Fruit fly (Drosophila melanogaster) whole organism, embryonic: ENCODE data around the gene CG7556.

Experiments
- C15 ChIP-seq: fragments of 200-800 bp; sonication (Bioruptor generic); IDR thresholded peaks from 3 replicates; pipeline ENCODE4 v1.3.6; 2022; ENCODE audit warnings: missing biosample characterization, missing genetic modification characterization
- CG10147 ChIP-seq: fragments of 200-800 bp; sonication (Bioruptor generic); optimal IDR thresholded peaks from 2 replicates; lab custom pipeline; 2019; ENCODE audit warnings: missing biosample characterization, mild to moderate bottlenecking, missing genetic modification characterization, moderate library complexity
- CG10366 ChIP-seq: fragments of 200-800 bp; sonication (Bioruptor generic); IDR thresholded peaks from 2 replicates; pipeline ENCODE4 v1.3.6; 2022; ENCODE audit warnings: missing biosample characterization, missing genetic modification characterization
- CG11695 ChIP-seq: fragments of 200-800 bp; sonication (Bioruptor generic); IDR thresholded peaks from 3 replicates; pipeline ENCODE4 v1.3.6; 2022; ENCODE audit warnings: missing biosample characterization, missing genetic modification characterization
- CG12104 ChIP-seq: fragments of 200-800 bp; sonication (Bioruptor generic); optimal IDR thresholded peaks from 3 replicates; lab custom pipeline; 2016; ENCODE audit warnings: missing biosample characterization, missing genetic modification characterization
- CG14014 ChIP-seq: fragments of 200-800 bp; sonication (Bioruptor generic); IDR thresholded peaks from 2 replicates; pipeline ENCODE4 v1.3.6; 2022; ENCODE audit warnings: missing biosample characterization, missing genetic modification characterization
- CG14710 ChIP-seq: fragments of 200-800 bp; sonication (Bioruptor generic); optimal IDR thresholded peaks from 3 replicates; lab custom pipeline; 2019; ENCODE audit warnings: missing biosample characterization, mild to moderate bottlenecking, missing genetic modification characterization, moderate library complexity
- CG1602 ChIP-seq: fragments of 200-800 bp; sonication (Bioruptor generic); optimal IDR thresholded peaks from 3 replicates; lab custom pipeline; 2016; ENCODE audit warnings: missing biosample characterization, missing genetic modification characterization
- CG17912 ChIP-seq: fragments of 200-800 bp; sonication (Bioruptor generic); optimal IDR thresholded peaks from 2 replicates; lab custom pipeline; 2018; ENCODE audit warnings: missing biosample characterization, mild to moderate bottlenecking, missing genetic modification characterization
- CG30020 ChIP-seq: fragments of 200-800 bp; optimal IDR thresholded peaks from 2 replicates; lab custom pipeline; 2019; ENCODE audit warnings: missing biosample characterization, mild to moderate bottlenecking, missing genetic modification characterization, moderate library complexity
- CG31365 ChIP-seq: fragments of 200-800 bp; sonication (Bioruptor generic); optimal IDR thresholded peaks from 2 replicates; lab custom pipeline; 2018; ENCODE audit warnings: missing biosample characterization, mild to moderate bottlenecking, missing genetic modification characterization
- CG3407 ChIP-seq: fragments of 200-800 bp; sonication (Bioruptor generic); optimal IDR thresholded peaks from 2 replicates; lab custom pipeline; 2018; ENCODE audit warnings: missing biosample characterization, mild to moderate bottlenecking, missing genetic modification characterization
- CG4282 ChIP-seq: fragments of 200-800 bp; sonication (Bioruptor generic); optimal IDR thresholded peaks from 2 replicates; lab custom pipeline; 2016; ENCODE audit warnings: missing biosample characterization, missing genetic modification characterization
- CG4328 ChIP-seq: fragments of 200-800 bp; sonication (Bioruptor generic); optimal IDR thresholded peaks from 3 replicates; lab custom pipeline; 2017; ENCODE audit warnings: missing biosample characterization, missing genetic modification reagents, missing genetic modification characterization
- CG4854 ChIP-seq: fragments of 200-800 bp; sonication (Bioruptor generic); optimal IDR thresholded peaks from 2 replicates; lab custom pipeline; 2016; ENCODE audit warnings: missing biosample characterization, missing genetic modification characterization, inconsistent platforms
- CG6175 ChIP-seq: fragments of 200-800 bp; sonication (Bioruptor generic); IDR thresholded peaks from 3 replicates; pipeline ENCODE4 v1.3.6; 2022; ENCODE audit warnings: missing biosample characterization, missing genetic modification characterization
- CG6683 ChIP-seq: fragments of 200-800 bp; sonication (Bioruptor generic); optimal IDR thresholded peaks from 2 replicates; lab custom pipeline; 2017; ENCODE audit warnings: missing biosample characterization, mild to moderate bottlenecking, missing genetic modification characterization, missing genetic modification reagents
- CG7357 ChIP-seq: fragments of 200-800 bp; sonication (Bioruptor generic); IDR thresholded peaks from 3 replicates; pipeline ENCODE4 v1.3.6; 2022; ENCODE audit warnings: missing biosample characterization, missing genetic modification characterization
- CG7372 ChIP-seq: fragments of 200-800 bp; sonication (Bioruptor generic); IDR thresholded peaks from 2 replicates; pipeline ENCODE4 v1.3.6; 2022; ENCODE audit warnings: missing biosample characterization, missing genetic modification characterization
- CG8281 ChIP-seq: fragments of 200-800 bp; sonication (Bioruptor generic); optimal IDR thresholded peaks from 2 replicates; lab custom pipeline; 2018; ENCODE audit warnings: missing biosample characterization, mild to moderate bottlenecking, missing genetic modification characterization, moderate library complexity
- CG9727 ChIP-seq: fragments of 200-800 bp; sonication (Bioruptor generic); optimal IDR thresholded peaks from 3 replicates; lab custom pipeline; 2017; ENCODE audit warnings: missing biosample characterization, mild to moderate bottlenecking, missing genetic modification characterization
- Chrac-16 ChIP-seq: fragments of 200-800 bp; sonication (Bioruptor generic); optimal IDR thresholded peaks from 3 replicates; lab custom pipeline; 2016; ENCODE audit warnings: missing biosample characterization, missing genetic modification characterization
- Dip3 ChIP-seq: fragments of 200-800 bp; sonication (Bioruptor generic); optimal IDR thresholded peaks from 3 replicates; lab custom pipeline; 2016; ENCODE audit warnings: missing biosample characterization, missing genetic modification characterization
- Dp ChIP-seq: fragments of 200-800 bp; sonication (Bioruptor generic); optimal IDR thresholded peaks from 2 replicates; lab custom pipeline; 2018; ENCODE audit warnings: missing biosample characterization, mild to moderate bottlenecking, missing genetic modification characterization, moderate library complexity
- E2f1 ChIP-seq: fragments of 200-800 bp; sonication (Bioruptor generic); IDR thresholded peaks from 2 replicates; pipeline ENCODE4 v1.3.6; 2022; ENCODE audit warnings: missing biosample characterization, missing genetic modification characterization
- E2f2 ChIP-seq: fragments of 200-800 bp; sonication (Bioruptor generic); IDR thresholded peaks from 2 replicates; pipeline ENCODE4 v1.3.6; 2022; ENCODE audit warnings: missing biosample characterization, missing genetic modification characterization
- Elba2 ChIP-seq: fragments of 200-800 bp; sonication (Bioruptor generic); optimal IDR thresholded peaks from 3 replicates; lab custom pipeline; 2016; ENCODE audit warnings: missing biosample characterization, missing genetic modification characterization
- Fer1 ChIP-seq: fragments of 200-800 bp; sonication (Bioruptor generic); optimal IDR thresholded peaks from 2 replicates; lab custom pipeline; 2017; ENCODE audit warnings: missing biosample characterization, mild to moderate bottlenecking, missing genetic modification characterization
- H15 ChIP-seq: fragments of 200-800 bp; sonication (Bioruptor generic); IDR thresholded peaks from 3 replicates; pipeline ENCODE4 v1.3.6; 2022; ENCODE audit warnings: missing biosample characterization, missing genetic modification characterization
- HHEX ChIP-seq: fragments of 200-800 bp; sonication (Bioruptor generic); optimal IDR thresholded peaks from 3 replicates; lab custom pipeline; 2017; ENCODE audit warnings: missing biosample characterization, mild to moderate bottlenecking, missing genetic modification characterization, missing genetic modification reagents
- HLH54F ChIP-seq: fragments of 200-800 bp; sonication (Bioruptor generic); optimal IDR thresholded peaks from 3 replicates; lab custom pipeline; 2016; ENCODE audit warnings: missing biosample characterization, missing genetic modification characterization
- Hmx ChIP-seq: fragments of 200-800 bp; sonication (Bioruptor generic); optimal IDR thresholded peaks from 2 replicates; lab custom pipeline; 2016; ENCODE audit warnings: missing biosample characterization, missing genetic modification characterization
- Hr39 ChIP-seq: fragments of >200 bp; optimal IDR thresholded peaks from 2 replicates; lab custom pipeline; 2017
- Jarid2 ChIP-seq: fragments of 200-800 bp; sonication (Bioruptor generic); optimal IDR thresholded peaks from 3 replicates; lab custom pipeline; 2017; ENCODE audit warnings: mild to moderate bottlenecking, missing biosample characterization, missing genetic modification reagents, missing genetic modification characterization
- Lpt ChIP-seq: fragments of >200 bp; optimal IDR thresholded peaks from 2 replicates; lab custom pipeline; 2018; ENCODE audit warnings: missing biosample characterization, missing genetic modification characterization
- NK7.1 ChIP-seq: fragments of 200-800 bp; sonication (Bioruptor generic); optimal IDR thresholded peaks from 3 replicates; lab custom pipeline; 2016; ENCODE audit warnings: missing biosample characterization, missing genetic modification characterization
- Oaz ChIP-seq: fragments of 200-800 bp; sonication (Bioruptor generic); IDR thresholded peaks from 2 replicates; pipeline ENCODE4 v1.3.6; 2022; ENCODE audit warnings: missing biosample characterization, missing genetic modification characterization
- Pdp1 ChIP-seq, 2 experiments: fragments of 200-800 bp; sonication (Bioruptor generic); optimal IDR thresholded peaks; 3 replicates each; lab custom pipeline; 2016; ENCODE audit warnings: missing biosample characterization in 2 of 2, missing genetic modification characterization in 2 of 2, mild to moderate bottlenecking in 1 of 2, moderate library complexity in 1 of 2
- Poxn ChIP-seq: fragments of 200-800 bp; sonication (Bioruptor generic); IDR thresholded peaks from 2 replicates; pipeline ENCODE4 v1.3.6; 2022; ENCODE audit warnings: missing biosample characterization, missing genetic modification characterization
- Sox102F ChIP-seq: fragments of 200-800 bp; sonication (Bioruptor generic); optimal IDR thresholded peaks from 2 replicates; lab custom pipeline; 2018; ENCODE audit warnings: missing biosample characterization, mild to moderate bottlenecking, missing genetic modification characterization, moderate library complexity
- ac ChIP-seq: fragments of 200-800 bp; sonication (Bioruptor generic); optimal IDR thresholded peaks from 3 replicates; lab custom pipeline; 2017; ENCODE audit warnings: missing biosample characterization, mild to moderate bottlenecking, missing genetic modification characterization
- ci ChIP-seq: fragments of 200-800 bp; sonication (Bioruptor generic); IDR thresholded peaks from 3 replicates; pipeline ENCODE4 v1.3.6; 2022; ENCODE audit warnings: missing biosample characterization, missing genetic modification characterization
- croc ChIP-seq: fragments of 200-800 bp; sonication (Bioruptor generic); conservative IDR thresholded peaks from 3 replicates; pipeline ENCODE4 v1.3.6; 2022; ENCODE audit warnings: missing biosample characterization, missing genetic modification characterization
- crol ChIP-seq: fragments of 200-800 bp; sonication (Bioruptor generic); IDR thresholded peaks from 2 replicates; pipeline ENCODE4 v1.3.6; 2022; ENCODE audit warnings: missing biosample characterization, missing genetic modification characterization
- dimm ChIP-seq: fragments of 200-800 bp; sonication (Bioruptor generic); IDR thresholded peaks from 2 replicates; pipeline ENCODE4 v1.3.6; 2022; ENCODE audit warnings: missing biosample characterization, missing genetic modification characterization
- kah ChIP-seq: fragments of 200-800 bp; sonication (Bioruptor generic); optimal IDR thresholded peaks from 2 replicates; lab custom pipeline; 2018; ENCODE audit warnings: missing biosample characterization, mild to moderate bottlenecking, missing genetic modification characterization
- knrl ChIP-seq: fragments of 200-800 bp; sonication (Bioruptor generic); IDR thresholded peaks from 3 replicates; pipeline ENCODE4 v1.3.6; 2022; ENCODE audit warnings: missing biosample characterization, missing genetic modification characterization; ENCODE audit not compliant: partially characterized antibody
- ttk ChIP-seq: fragments of 200-800 bp; sonication (Bioruptor generic); IDR thresholded peaks from 2 replicates; pipeline ENCODE4 v2.1.2; 2022; ENCODE audit warnings: missing biosample characterization, missing genetic modification characterization
- vvl ChIP-seq: fragments of 200-800 bp; sonication (Bioruptor generic); IDR thresholded peaks from 2 replicates; pipeline ENCODE4 v1.3.6; 2022; ENCODE audit warnings: missing biosample characterization, missing genetic modification characterization
- wek ChIP-seq: fragments of 200-800 bp; sonication (Bioruptor generic); optimal IDR thresholded peaks from 3 replicates; lab custom pipeline; 2018; ENCODE audit warnings: missing biosample characterization, mild to moderate bottlenecking, missing genetic modification characterization, moderate library complexity
- wor ChIP-seq: fragments of 200-800 bp; sonication (Bioruptor generic); IDR thresholded peaks from 2 replicates; pipeline ENCODE4 v1.3.6; 2022; ENCODE audit warnings: missing biosample characterization, missing genetic modification characterization

CG7556 gene

dm6 chrX:19166152-19166935 is 13.3 kb downstream of the CG7556 start (continued):
- TF ChIP-seq CG14710 (tag; lab: Kevin White, UChicago): peak; percentile 8
- no peak for TF ChIP-seq crol
- no peak for TF ChIP-seq ttk (GFP tag; lab: Robert Waterston, UW)
- TF ChIP-seq H15 (GFP tag; lab: Robert Waterston, UW): 0 out of 3 replicates have a peak, but pooled peaks have one; percentile 42
- no peak for TF ChIP-seq E2f1 (GFP tag; lab: Robert Waterston, UW)
- no peak for TF ChIP-seq Hr39 (lab: Kevin White, UChicago)
- no peak for TF ChIP-seq CG1602 (GFP tag; lab: Kevin White, UChicago)
- TF ChIP-seq CG30020 (tag; lab: Kevin White, UChicago): no peak
- TF ChIP-seq Poxn (GFP tag; lab: Robert Waterston, UW): no peak
- TF ChIP-seq CG10147 (GFP tag; lab: Kevin White, UChicago): no peak
- no peak for TF ChIP-seq Jarid2 (GFP tag; lab: Kevin White, UChicago)
- no peak for TF ChIP-seq wek (GFP tag; lab: Kevin White, UChicago)
- no peak for TF ChIP-seq CG4854
- no peak for TF ChIP-seq ci (GFP tag; lab: Robert Waterston, UW)
- no peak for TF ChIP-seq CG14014 (GFP tag; lab: Robert Waterston, UW)
- peak; percentile 37 for TF ChIP-seq HHEX
- TF ChIP-seq kah: no peak
- no peak for TF ChIP-seq knrl (GFP tag; lab: Robert Waterston, UW)
- no peak for TF ChIP-seq Elba2
- peak; percentile 53 for TF ChIP-seq CG9727 (GFP tag; lab: Kevin White, UChicago)
- TF ChIP-seq E2f2: no peak
- TF ChIP-seq ac: no peak
- TF ChIP-seq CG4282 (GFP tag; lab: Kevin White, UChicago): no peak
- TF ChIP-seq CG4328 (GFP tag; lab: Kevin White, UChicago): no peak
- TF ChIP-seq CG11695 (GFP tag; lab: Robert Waterston, UW): peak; percentile 57; the same call in 1 of the 3 replicates
- no peak for TF ChIP-seq NK7.1 (GFP tag; lab: Kevin White, UChicago)
- TF ChIP-seq Chrac-16 (GFP tag; lab: Kevin White, UChicago): peak; percentile 28
- TF ChIP-seq vvl (GFP tag; lab: Robert Waterston, UW): no peak
- no peak for TF ChIP-seq croc
- no peak for TF ChIP-seq Hmx (GFP tag; lab: Kevin White, UChicago)
- no peak for TF ChIP-seq Dp (GFP tag; lab: Kevin White, UChicago)
- no peak for TF ChIP-seq dimm (GFP tag; lab: Robert Waterston, UW)
- peak; percentile 41 for TF ChIP-seq CG12104 (GFP tag; lab: Kevin White, UChicago)
- no peak for TF ChIP-seq CG3407 (GFP tag; lab: Kevin White, UChicago)
- no peak for TF ChIP-seq CG17912 (GFP tag; lab: Kevin White, UChicago)
- TF ChIP-seq CG10366: no peak
- no peak for TF ChIP-seq wor (GFP tag; lab: Robert Waterston, UW)
- TF ChIP-seq CG31365 (tag; lab: Kevin White, UChicago): no peak
- TF ChIP-seq C15: no peak
- peak; percentile 51 for TF ChIP-seq Sox102F
- peak; percentile 3 for TF ChIP-seq CG8281
- TF ChIP-seq CG6175 (GFP tag; lab: Robert Waterston, UW): no peak
- TF ChIP-seq CG7357: no peak
- 0 out of 2 replicates have a peak, but pooled peaks have one; percentile 32 for TF ChIP-seq Oaz (GFP tag; lab: Robert Waterston, UW)
- TF ChIP-seq CG7372 (GFP tag; lab: Robert Waterston, UW): no peak
- TF ChIP-seq HLH54F (GFP tag; lab: Kevin White, UChicago): no peak
- peak; percentile 29 for TF ChIP-seq Fer1 (GFP tag; lab: Kevin White, UChicago)
- no peak for TF ChIP-seq Lpt (GFP tag; lab: Kevin White, UChicago)
- TF ChIP-seq Dip3 (GFP tag; lab: Kevin White, UChicago): no peak
- TF ChIP-seq CG6683 (GFP tag; lab: Kevin White, UChicago): no peak
- TF ChIP-seq Pdp1 (GFP tag; optimal IDR thresholded peaks at IDR 0.05; lab: Kevin White, UChicago): peak in 1 of 2 experiments; percentile 48
